Worm (Caenorhabditis elegans) whole organism, L1 larva: ENCODE data around the gene ced-11.

Experiments used
- C04F5.9 ChIP-seq: sonication (generic microtip); optimal IDR thresholded peaks from 2 replicates; lab custom pipeline; 2016; ENCODE audit warnings: missing genetic modification characterization, missing compliant biosample characterization
- C16A3.4 ChIP-seq: fragments of 150-350 bp; optimal IDR thresholded peaks from 2 replicates; lab custom pipeline; 2014; ENCODE audit warnings: missing biosample characterization, missing genetic modification characterization
- C34B4.2 ChIP-seq: sonication (generic microtip); optimal IDR thresholded peaks from 2 replicates; lab custom pipeline; 2017; ENCODE audit warnings: mild to moderate bottlenecking, missing genetic modification characterization, missing compliant biosample characterization
- aly-2 ChIP-seq: fragments of 150-350 bp; optimal IDR thresholded peaks from 2 replicates; lab custom pipeline; 2014; ENCODE audit warnings: missing biosample characterization, missing genetic modification characterization
- ama-1 ChIP-seq: fragments of 150-350 bp; optimal IDR thresholded peaks from 2 replicates; lab custom pipeline; 2014
- blmp-1 ChIP-seq: fragments of 150-350 bp; optimal IDR thresholded peaks from 2 replicates; lab custom pipeline; 2014; ENCODE audit warnings: missing biosample characterization, missing genetic modification characterization
- ceh-82 ChIP-seq, 3 experiments: fragments of 150-350 bp in 1 of 3; sonication (generic microtip) in 2 of 3; optimal IDR thresholded peaks; 2 replicates each; lab custom pipeline; 2014 to 2017; ENCODE audit warnings: missing biosample characterization in 3 of 3, missing genetic modification characterization in 3 of 3
- ceh-90 ChIP-seq: sonication (generic microtip); optimal IDR thresholded peaks from 2 replicates; lab custom pipeline; 2016; ENCODE audit warnings: missing genetic modification characterization, missing compliant biosample characterization
- dsc-1 ChIP-seq: sonication (generic microtip); optimal IDR thresholded peaks from 2 replicates; lab custom pipeline; 2016; ENCODE audit warnings: mild to moderate bottlenecking, missing genetic modification characterization, missing compliant biosample characterization
- efl-1 ChIP-seq, 4 experiments: fragments of 150-350 bp; optimal IDR thresholded peaks in 3 of 4; peaks in 1 of 4; 1 replicate in 1 of 4; 2 replicates in 3 of 4; lab custom pipeline; 2014; ENCODE audit warnings: missing biosample characterization in 2 of 4, missing genetic modification characterization in 2 of 4, missing genetic modification reagents in 2 of 4
- egl-13 ChIP-seq: sonication (generic microtip); optimal IDR thresholded peaks from 2 replicates; lab custom pipeline; 2016; ENCODE audit warnings: missing genotype, missing genetic modification reagents, missing genetic modification characterization, missing compliant biosample characterization
- egl-27 ChIP-seq, 2 experiments: fragments of 150-350 bp in 1 of 2; sonication (generic microtip); optimal IDR thresholded peaks; 3 replicates each; lab custom pipeline; 2017 to 2018; ENCODE audit warnings: missing biosample characterization in 2 of 2, missing genetic modification characterization in 2 of 2, missing genetic modification reagents in 2 of 2
- fkh-4 ChIP-seq: sonication (generic microtip); optimal IDR thresholded peaks from 2 replicates; lab custom pipeline; 2016; ENCODE audit warnings: missing compliant biosample characterization, missing genetic modification characterization, borderline replicate concordance
- fkh-8 ChIP-seq: sonication (generic microtip); optimal IDR thresholded peaks from 2 replicates; lab custom pipeline; 2016; ENCODE audit warnings: mild to moderate bottlenecking, missing genetic modification characterization, missing compliant biosample characterization
- fos-1 ChIP-seq: fragments of 150-350 bp; optimal IDR thresholded peaks from 2 replicates; lab custom pipeline; 2014; ENCODE audit warnings: missing biosample characterization, missing genetic modification characterization
- grh-1 ChIP-seq: fragments of 200-800 bp; sonication (Bioruptor generic); IDR thresholded peaks from 2 replicates; pipeline ENCODE4 v1.3.6; 2022; ENCODE audit warnings: missing genetic modification reagents, missing genetic modification characterization, missing compliant biosample characterization
- hlh-17 ChIP-seq: fragments of 200-800 bp; sonication (Bioruptor generic); optimal IDR thresholded peaks from 2 replicates; lab custom pipeline; 2018; ENCODE audit warnings: missing genetic modification characterization, mild to moderate bottlenecking, missing compliant biosample characterization, moderate library complexity, borderline replicate concordance
- hlh-4 ChIP-seq: sonication (generic microtip); optimal IDR thresholded peaks from 2 replicates; lab custom pipeline; 2016; ENCODE audit warnings: mild to moderate bottlenecking, missing genetic modification characterization, missing compliant biosample characterization
- hpl-2 ChIP-seq: fragments of 150-350 bp; optimal IDR thresholded peaks from 2 replicates; lab custom pipeline; 2014; ENCODE audit warnings: missing biosample characterization, missing genetic modification reagents, missing genetic modification characterization
- irx-1 ChIP-seq: sonication (generic microtip); optimal IDR thresholded peaks from 2 replicates; lab custom pipeline; 2016; ENCODE audit warnings: missing genetic modification characterization, missing compliant biosample characterization
- isw-1 ChIP-seq: fragments of 200-800 bp; sonication (Bioruptor generic); IDR thresholded peaks from 2 replicates; pipeline ENCODE4 v1.3.6; 2022; ENCODE audit warnings: missing genetic modification characterization, missing compliant biosample characterization
- jun-1 ChIP-seq: fragments of 150-350 bp; optimal IDR thresholded peaks from 2 replicates; lab custom pipeline; 2014; ENCODE audit warnings: missing biosample characterization, missing genetic modification reagents, missing genetic modification characterization
- lin-13 ChIP-seq: fragments of 150-350 bp; optimal IDR thresholded peaks from 2 replicates; lab custom pipeline; 2014; ENCODE audit warnings: missing biosample characterization, missing genetic modification reagents, missing genetic modification characterization
- lin-14 ChIP-seq: fragments of 200-800 bp; sonication (Bioruptor generic); optimal IDR thresholded peaks from 2 replicates; lab custom pipeline; 2018; ENCODE audit warnings: mild to moderate bottlenecking, missing genetic modification characterization, moderate library complexity, missing compliant biosample characterization
- lin-15B ChIP-seq: fragments of 150-350 bp; sonication (generic microtip); optimal IDR thresholded peaks from 3 replicates; lab custom pipeline; 2014; ENCODE audit warnings: missing biosample characterization, missing genetic modification characterization
- lin-39 ChIP-seq: fragments of 150-350 bp; optimal IDR thresholded peaks from 2 replicates; lab custom pipeline; 2014; ENCODE audit warnings: missing biosample characterization, missing genetic modification reagents, missing genetic modification characterization
- lir-3 ChIP-seq: sonication (generic microtip); optimal IDR thresholded peaks from 2 replicates; lab custom pipeline; 2016; ENCODE audit warnings: mild to moderate bottlenecking, missing genetic modification characterization, moderate library complexity, missing compliant biosample characterization; ENCODE audit not compliant: poor library complexity
- lsy-2 ChIP-seq, 2 experiments: fragments of 150-350 bp; optimal IDR thresholded peaks; 2 replicates each; lab custom pipeline; 2014; ENCODE audit warnings: missing biosample characterization in 2 of 2, missing genetic modification characterization in 2 of 2
- mef-2 ChIP-seq: fragments of 150-350 bp; optimal IDR thresholded peaks from 2 replicates; lab custom pipeline; 2014; ENCODE audit warnings: missing biosample characterization, missing genetic modification characterization
- nhr-19 ChIP-seq: fragments of 200-800 bp; sonication (Bioruptor generic); conservative IDR thresholded peaks from 2 replicates; pipeline ENCODE4 v1.3.6; 2022; ENCODE audit warnings: missing genetic modification characterization, missing compliant biosample characterization
- nhr-20 ChIP-seq: sonication (generic microtip); optimal IDR thresholded peaks from 2 replicates; lab custom pipeline; 2016; ENCODE audit warnings: mild to moderate bottlenecking, missing genetic modification characterization, missing compliant biosample characterization
- nhr-71 ChIP-seq: sonication (generic microtip); optimal IDR thresholded peaks from 2 replicates; lab custom pipeline; 2016; ENCODE audit warnings: mild to moderate bottlenecking, missing genetic modification characterization, moderate library complexity, missing compliant biosample characterization
- nhr-76 ChIP-seq: sonication (generic microtip); optimal IDR thresholded peaks from 2 replicates; lab custom pipeline; 2017; ENCODE audit warnings: missing biosample characterization, missing genetic modification characterization
- nhr-84 ChIP-seq: sonication (generic microtip); optimal IDR thresholded peaks from 2 replicates; lab custom pipeline; 2017; ENCODE audit warnings: missing biosample characterization, missing genetic modification characterization
- nhr-85 ChIP-seq: sonication (generic microtip); peaks from one replicate; lab custom pipeline; 2016; ENCODE audit warnings: missing genetic modification characterization, inconsistent platforms, missing compliant biosample characterization
- nhr-90 ChIP-seq: sonication (generic microtip); optimal IDR thresholded peaks from 2 replicates; lab custom pipeline; 2016; ENCODE audit warnings: mild to moderate bottlenecking, missing genetic modification characterization, missing compliant biosample characterization; ENCODE audit not compliant: poor library complexity
- pax-3 ChIP-seq: fragments of 200-800 bp; sonication (Bioruptor generic); optimal IDR thresholded peaks from 2 replicates; lab custom pipeline; 2018; ENCODE audit warnings: mild to moderate bottlenecking, missing genetic modification characterization, moderate library complexity, missing compliant biosample characterization
- rnt-1 ChIP-seq: sonication (generic microtip); optimal IDR thresholded peaks from 2 replicates; lab custom pipeline; 2016; ENCODE audit warnings: mild to moderate bottlenecking, missing genetic modification characterization, moderate library complexity, missing compliant biosample characterization
- skn-1 ChIP-seq: fragments of 150-350 bp; optimal IDR thresholded peaks from 2 replicates; lab custom pipeline; 2014; ENCODE audit warnings: missing biosample characterization, missing genetic modification characterization
- snu-23 ChIP-seq: sonication (generic microtip); optimal IDR thresholded peaks from 2 replicates; lab custom pipeline; 2016; ENCODE audit warnings: missing genetic modification characterization, missing compliant biosample characterization
- sox-4 ChIP-seq: sonication (generic microtip); optimal IDR thresholded peaks from 2 replicates; lab custom pipeline; 2016; ENCODE audit warnings: missing genetic modification characterization, missing compliant biosample characterization
- sptf-1 ChIP-seq: fragments of 150-350 bp; optimal IDR thresholded peaks from 2 replicates; lab custom pipeline; 2014; ENCODE audit warnings: missing biosample characterization, missing genetic modification characterization
- sup-37 ChIP-seq: fragments of 200-800 bp; sonication (Bioruptor generic); optimal IDR thresholded peaks from 2 replicates; lab custom pipeline; 2018; ENCODE audit warnings: mild to moderate bottlenecking, missing genetic modification characterization, missing compliant biosample characterization
- swsn-7 ChIP-seq: sonication (generic microtip); optimal IDR thresholded peaks from 2 replicates; lab custom pipeline; 2016; ENCODE audit warnings: missing genetic modification characterization, missing compliant biosample characterization
- tbx-2 ChIP-seq: sonication (generic microtip); optimal IDR thresholded peaks from 2 replicates; lab custom pipeline; 2016; ENCODE audit warnings: missing genetic modification characterization, missing compliant biosample characterization
- tlp-1 ChIP-seq: fragments of 150-350 bp; optimal IDR thresholded peaks from 2 replicates; lab custom pipeline; 2014; ENCODE audit warnings: missing biosample characterization, missing genetic modification characterization
- unc-30 ChIP-seq: sonication (generic microtip); optimal IDR thresholded peaks from 2 replicates; lab custom pipeline; 2017; ENCODE audit warnings: missing biosample characterization, missing genetic modification characterization
- unc-86 ChIP-seq: sonication (generic microtip); optimal IDR thresholded peaks from 2 replicates; lab custom pipeline; 2016; ENCODE audit warnings: missing genetic modification characterization, missing compliant biosample characterization
- unc-98 ChIP-seq: fragments of 200-800 bp; sonication (Bioruptor generic); IDR thresholded peaks from 2 replicates; pipeline ENCODE4 v1.3.6; 2022; ENCODE audit warnings: missing genetic modification characterization, missing compliant biosample characterization
- xbp-1 ChIP-seq: sonication (generic microtip); optimal IDR thresholded peaks from 2 replicates; lab custom pipeline; 2016; ENCODE audit warnings: missing genetic modification characterization, missing compliant biosample characterization
- zag-1 ChIP-seq: fragments of 150-350 bp; optimal IDR thresholded peaks from 2 replicates; lab custom pipeline; 2014; ENCODE audit warnings: missing biosample characterization, missing genetic modification characterization

The ced-11 gene

DNA sequence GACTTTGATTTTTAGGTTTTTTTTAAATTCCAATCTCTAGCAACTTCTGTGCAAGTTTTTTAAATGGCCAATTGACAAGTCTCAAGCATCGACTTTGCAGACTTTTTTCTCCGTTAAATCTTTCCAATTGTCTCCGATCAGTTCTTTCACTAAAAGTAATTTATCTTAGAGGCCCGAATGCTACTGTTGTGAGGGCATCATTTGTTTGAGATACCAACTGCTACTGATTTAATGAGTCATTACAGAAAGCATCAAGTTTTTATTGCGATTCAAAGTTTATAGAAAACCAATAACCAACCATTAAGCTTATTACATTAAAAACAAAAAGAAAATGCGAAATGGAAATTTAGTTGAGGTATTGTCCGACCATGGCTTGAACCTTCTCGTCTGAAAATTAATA, 39.2 kb upstream of the ced-11 start:
- TF ChIP-seq mef-2 (no peak), blmp-1 (no peak), rnt-1 (tag; lab: Kevin White, UChicago) (peak; percentile 54), jun-1 (no peak), dsc-1 (tag; lab: Kevin White, UChicago) (peak; percentile 1), ama-1 (lab: Kevin White, UChicago) (peak; percentile 46), C34B4.2 (tag; lab: Kevin White, UChicago) (no peak), swsn-7 (tag; lab: Kevin White, UChicago) (peak; percentile 1), sup-37 (GFP tag; lab: Kevin White, UChicago) (no peak), ceh-90 (tag; lab: Kevin White, UChicago) (no peak), lsy-2 (tag; optimal IDR thresholded peaks at IDR 0.05; lab: Kevin White, UChicago) (peak; percentile 3 to 39), C16A3.4 (tag; lab: Kevin White, UChicago) (no peak), hlh-17 (GFP tag; lab: Kevin White, UChicago) (no peak), tbx-2 (tag; lab: Kevin White, UChicago) (no peak), snu-23 (peak; percentile 11), nhr-84 (no peak), fkh-4 (tag; lab: Kevin White, UChicago) (no peak), lin-14 (GFP tag; lab: Kevin White, UChicago) (peak; percentile 3), nhr-71 (tag; lab: Kevin White, UChicago) (peak; percentile 19), C04F5.9 (tag; lab: Kevin White, UChicago) (no peak), nhr-90 (no peak)

- TF ChIP-seq lin-15B (tag; lab: Kevin White, UChicago) (no peak), zag-1 (tag; lab: Kevin White, UChicago) (no peak), sptf-1 (tag; lab: Kevin White, UChicago) (no peak), fos-1 (tag; lab: Kevin White, UChicago) (no peak), ceh-82 (tag; optimal IDR thresholded peaks at IDR 0.05; lab: Kevin White, UChicago) (no peak), egl-27 (tag; optimal IDR thresholded peaks at IDR 0.05; lab: Kevin White, UChicago) (no peak), aly-2 (tag; lab: Kevin White, UChicago) (no peak), sup-37 (GFP tag; lab: Kevin White, UChicago) (no peak), hpl-2 (GFP tag; lab: Kevin White, UChicago) (no peak), fkh-4 (tag; lab: Kevin White, UChicago) (peak; percentile 48), skn-1 (tag; lab: Kevin White, UChicago) (no peak), lin-13 (no peak), nhr-76 (no peak), egl-13 (tag; lab: Kevin White, UChicago) (no peak), nhr-85 (tag; lab: Kevin White, UChicago) (no peak), xbp-1 (tag; lab: Kevin White, UChicago) (no peak), isw-1 (GFP tag; lab: Robert Waterston, UW) (no peak), lir-3 (tag; lab: Kevin White, UChicago) (peak; percentile 14), ceh-90 (tag; lab: Kevin White, UChicago) (no peak), unc-30 (tag; lab: Kevin White, UChicago) (no peak), hlh-4 (tag; lab: Kevin White, UChicago) (no peak), nhr-20 (tag; lab: Kevin White, UChicago) (peak; percentile 38), tlp-1 (tag; lab: Kevin White, UChicago) (no peak), efl-1 (optimal IDR thresholded peaks at IDR 0.05; lab: Kevin White, UChicago) (no peak), efl-1 (GFP tag; optimal IDR thresholded peaks at IDR 0.05 in 1 of 2; lab: Kevin White, UChicago) (no peak), pax-3 (tag; lab: Kevin White, UChicago) (no peak), C04F5.9 (tag; lab: Kevin White, UChicago) (no peak), fkh-8 (tag; lab: Kevin White, UChicago) (no peak), rnt-1 (tag; lab: Kevin White, UChicago) (peak; percentile 49), lsy-2 (tag; optimal IDR thresholded peaks at IDR 0.05; lab: Kevin White, UChicago) (peak; percentile 12 to 30), unc-86 (tag; lab: Kevin White, UChicago) (no peak), nhr-90 (no peak), lin-39 (tag; lab: Kevin White, UChicago) (no peak), nhr-19 (GFP tag; lab: Robert Waterston, UW) (peak; percentile 22), irx-1 (no peak), swsn-7 (tag; lab: Kevin White, UChicago) (peak; percentile 13), nhr-84 (no peak), grh-1 (GFP tag; lab: Robert Waterston, UW) (no peak), jun-1 (no peak), sox-4 (no peak), unc-98 (no peak)
Observed at ce11 chrIII:9081055-9081454, 38.3 kb upstream of the ced-11 start, which contains the start of gene far-1. Gene far-1 (minus strand): TSS chrIII:9081179.
